Fruit fly (Drosophila melanogaster): ENCODE results near the gene CG13123.

The CG13123 gene

dm6 chr2L:9792945-9793344 is at the start of gene CG13123:
CG13123 (minus strand) TSS chr2L:9793107.
- peak; percentile 58 for TF ChIP-seq brk (GFP tag; optimal IDR thresholded peaks at IDR 0.05)
- TF ChIP-seq Sp1 (GFP tag; optimal IDR thresholded peaks at IDR 0.05), result no peak

dm6 chr2L:9836767-9837166 is 43.9 kb upstream of the CG13123 start:
- TF ChIP-seq Hr83 (GFP tag; optimal IDR thresholded peaks at IDR 0.05; ENCODE audit: poor library complexity, severe bottlenecking) (no peak), sage (GFP tag; optimal IDR thresholded peaks at IDR 0.05) (no peak), Dfd (GFP tag; optimal IDR thresholded peaks at IDR 0.05) (peak; percentile 98), Vsx2 (GFP tag; optimal IDR thresholded peaks at IDR 0.05; ENCODE audit: partially characterized antibody) (no peak)

dm6 chr2L:9828867-9829266 is 36.0 kb upstream of the CG13123 start:
- peak; percentile 15 for TF ChIP-seq CG9705 (GFP tag; optimal IDR thresholded peaks at IDR 0.05)
- TF ChIP-seq Hr83 (GFP tag; optimal IDR thresholded peaks at IDR 0.05; ENCODE audit: poor library complexity, severe bottlenecking), result no peak
- peak; percentile 49 for TF ChIP-seq Sp1 (GFP tag; optimal IDR thresholded peaks at IDR 0.05)
- no peak for TF ChIP-seq sage (GFP tag; optimal IDR thresholded peaks at IDR 0.05)
- peak; percentile 65 for TF ChIP-seq h (GFP tag; optimal IDR thresholded peaks at IDR 0.05)
- peak; percentile 64 for TF ChIP-seq HLH106 (tag; optimal IDR thresholded peaks at IDR 0.05)
- peak; percentile 44 for TF ChIP-seq OdsH (GFP tag; optimal IDR thresholded peaks at IDR 0.05)
- no peak for TF ChIP-seq sv (GFP tag; optimal IDR thresholded peaks at IDR 0.05)
- peak; percentile 67 for TF ChIP-seq fru (GFP tag; optimal IDR thresholded peaks at IDR 0.05)
- TF ChIP-seq Jra (GFP tag; optimal IDR thresholded peaks at IDR 0.05), result peak; percentile 0
- TF ChIP-seq Mio (GFP tag; optimal IDR thresholded peaks at IDR 0.05), result no peak
- peak; percentile 67 for TF ChIP-seq br (GFP tag; optimal IDR thresholded peaks at IDR 0.05)
- peak; percentile 39 for TF ChIP-seq tai (GFP tag; optimal IDR thresholded peaks at IDR 0.05)
- TF ChIP-seq foxo (GFP tag; optimal IDR thresholded peaks at IDR 0.05), result peak in 1 of 2 experiments; percentile 68
- peak; percentile 33 for TF ChIP-seq woc (GFP tag; optimal IDR thresholded peaks at IDR 0.05)
- peak; percentile 37 for TF ChIP-seq Hnf4 (GFP tag; optimal IDR thresholded peaks at IDR 0.05)
- peak; percentile 66 for TF ChIP-seq ey (GFP tag; optimal IDR thresholded peaks at IDR 0.05)
- no peak for TF ChIP-seq GATAd (GFP tag; optimal IDR thresholded peaks at IDR 0.05)
- peak; percentile 66 for TF ChIP-seq rgr (GFP tag; optimal IDR thresholded peaks at IDR 0.05)

DNA sequence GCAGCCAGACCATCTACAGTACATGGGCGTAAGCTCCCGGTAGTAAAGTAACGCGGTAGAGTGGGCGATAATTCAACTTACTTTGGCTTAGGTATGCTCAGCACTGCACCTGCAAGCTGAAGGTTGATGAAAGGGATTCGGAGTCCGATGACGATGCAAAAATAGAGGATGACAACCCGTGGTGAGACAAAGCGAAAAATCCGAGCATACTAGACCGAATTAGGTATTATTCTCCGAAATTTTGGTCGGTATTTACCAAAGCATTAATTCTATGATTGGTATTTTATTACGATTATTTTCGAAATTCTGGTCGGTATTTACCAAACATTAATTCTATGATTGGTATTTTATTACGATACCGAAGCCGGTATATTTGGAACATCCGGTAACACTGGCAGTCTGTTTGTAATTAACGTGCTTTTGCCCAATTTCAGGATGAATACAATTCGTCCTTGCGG is 2.3 kb downstream of the CG13123 start, which contains the start of gene CG4036:
Gene CG4036, plus strand, starts transcription at position 348 of the 458 bp plus-strand sequence.
- TF ChIP-seq Hnf4 (GFP tag; optimal IDR thresholded peaks at IDR 0.05), result peak; percentile 18
- no peak for TF ChIP-seq Rel (GFP tag; optimal IDR thresholded peaks at IDR 0.05)
- peak; percentile 29 for TF ChIP-seq Rel (tag; optimal IDR thresholded peaks at IDR 0.05)
- TF ChIP-seq foxo (GFP tag; optimal IDR thresholded peaks at IDR 0.05), result no peak
- peak; percentile 46 for TF ChIP-seq Myc (optimal IDR thresholded peaks at IDR 0.05)

dm6 chr2L:9785917-9786432 is 6.9 kb downstream of the CG13123 start:
- TF ChIP-seq Hnf4 (GFP tag; optimal IDR thresholded peaks at IDR 0.05) (peak; percentile 39), OdsH (GFP tag; optimal IDR thresholded peaks at IDR 0.05) (peak; percentile 59), Sp1 (GFP tag; optimal IDR thresholded peaks at IDR 0.05) (no peak), h (GFP tag; optimal IDR thresholded peaks at IDR 0.05) (peak; percentile 29), rgr (GFP tag; optimal IDR thresholded peaks at IDR 0.05) (peak; percentile 59), Hr83 (GFP tag; optimal IDR thresholded peaks at IDR 0.05; ENCODE audit: poor library complexity, severe bottlenecking) (peak; percentile 59), br (GFP tag; optimal IDR thresholded peaks at IDR 0.05) (peak; percentile 69), foxo (GFP tag; optimal IDR thresholded peaks at IDR 0.05) (peak in 1 of 2 experiments; percentile 12), Vsx2 (GFP tag; optimal IDR thresholded peaks at IDR 0.05; ENCODE audit: partially characterized antibody) (no peak)

DNA sequence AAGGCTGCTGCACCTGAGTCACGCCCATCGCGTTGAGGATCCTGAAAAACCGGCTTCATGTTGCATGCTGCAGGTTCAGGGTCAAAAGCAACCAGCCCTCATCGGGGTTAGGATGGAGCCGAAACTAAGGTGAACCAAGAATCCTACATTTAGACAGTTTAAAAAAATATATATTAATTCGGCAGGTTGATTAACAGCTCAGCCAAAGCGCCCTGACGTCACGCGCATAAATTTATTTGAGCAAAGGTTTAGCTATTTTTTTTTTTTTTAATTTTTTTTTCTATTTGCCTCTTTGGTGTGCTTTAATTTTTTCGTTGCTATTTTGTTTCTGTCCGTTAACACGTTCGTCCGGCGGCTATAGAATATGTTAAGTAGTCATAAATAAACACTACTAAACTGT is 8.4 kb downstream of the CG13123 start:
- TF ChIP-seq ey (GFP tag; optimal IDR thresholded peaks at IDR 0.05), result no peak
- TF ChIP-seq h (GFP tag; optimal IDR thresholded peaks at IDR 0.05), result no peak
- TF ChIP-seq sage (GFP tag; optimal IDR thresholded peaks at IDR 0.05), result no peak
- TF ChIP-seq CG32264 (GFP tag; optimal IDR thresholded peaks at IDR 0.05), result no peak
- no peak for TF ChIP-seq br (GFP tag; optimal IDR thresholded peaks at IDR 0.05)
- TF ChIP-seq jim (GFP tag; optimal IDR thresholded peaks at IDR 0.05), result no peak
- TF ChIP-seq Hr83 (GFP tag; optimal IDR thresholded peaks at IDR 0.05; ENCODE audit: poor library complexity, severe bottlenecking), result no peak
- no peak for TF ChIP-seq pan (optimal IDR thresholded peaks at IDR 0.05)
- TF ChIP-seq OdsH (GFP tag; optimal IDR thresholded peaks at IDR 0.05), result no peak
- TF ChIP-seq fru (GFP tag; optimal IDR thresholded peaks at IDR 0.05), result no peak
- no peak for TF ChIP-seq sv (GFP tag; optimal IDR thresholded peaks at IDR 0.05)
- no peak for TF ChIP-seq Abd-B (GFP tag; optimal IDR thresholded peaks at IDR 0.05)
- TF ChIP-seq Sp1 (GFP tag; optimal IDR thresholded peaks at IDR 0.05), result no peak
- TF ChIP-seq N (GFP tag; optimal IDR thresholded peaks at IDR 0.05), result no peak
- no peak for TF ChIP-seq CG9705 (GFP tag; optimal IDR thresholded peaks at IDR 0.05)
- no peak for TF ChIP-seq woc (GFP tag; optimal IDR thresholded peaks at IDR 0.05)
